Worm (Caenorhabditis elegans): ENCODE measurements around the gene erp-44.3.

- no peak for TF ChIP-seq unc-62 (GFP tag; optimal IDR thresholded peaks at IDR 0.05 in 1 of 2)
- no peak for TF ChIP-seq unc-62 (tag; optimal IDR thresholded peaks at IDR 0.05)
- no peak for TF ChIP-seq aly-2 (tag; optimal IDR thresholded peaks at IDR 0.05)
- no peak for TF ChIP-seq nhr-25 (tag; optimal IDR thresholded peaks at IDR 0.05; ENCODE audit: borderline replicate concordance, insufficient read depth)
- no peak for TF ChIP-seq zag-1 (tag; optimal IDR thresholded peaks at IDR 0.05)
- TF ChIP-seq zfp-3 (GFP tag; conservative IDR thresholded peaks at IDR 0.05): no peak
- TF ChIP-seq T20F7.1 (GFP tag; optimal IDR thresholded peaks at IDR 0.05): no peak
- TF ChIP-seq egl-27 (tag; optimal IDR thresholded peaks at IDR 0.05): no peak
- TF ChIP-seq nhr-76 (tag; optimal IDR thresholded peaks at IDR 0.05): no peak
- no peak for TF ChIP-seq nhr-28 (tag; optimal IDR thresholded peaks at IDR 0.05)
- TF ChIP-seq lir-3 (tag; optimal IDR thresholded peaks at IDR 0.05): no peak
These were observed 43.5 kb downstream of the erp-44.3 start, which contains the start of gene B0218.7 for ce11 chrIV:8165950-8166349.

Measured in whole organism, L4 larva.